Fruit fly (Drosophila melanogaster) whole organism, pupa: Measurements from ENCODE around the gene Pyroxd1.

Source experiments
- CG12605 ChIP-seq: fragments of 200-800 bp; sonication (Bioruptor generic); IDR thresholded peaks from 2 replicates; pipeline ENCODE4 v1.3.6; 2022; ENCODE audit warnings: missing biosample characterization, missing genetic modification characterization
- CG13204 ChIP-seq: fragments of 200-800 bp; sonication (Bioruptor generic); optimal IDR thresholded peaks from 2 replicates; lab custom pipeline; 2018; ENCODE audit warnings: missing biosample characterization, mild to moderate bottlenecking, missing genetic modification characterization, moderate library complexity
- CG15710 ChIP-seq: fragments of 200-800 bp; sonication (Bioruptor generic); optimal IDR thresholded peaks from 2 replicates; lab custom pipeline; 2018; ENCODE audit warnings: missing biosample characterization, mild to moderate bottlenecking, missing genetic modification characterization, moderate library complexity
- D1 ChIP-seq: fragments of 200-800 bp; sonication (Bioruptor generic); optimal IDR thresholded peaks from 2 replicates; lab custom pipeline; 2018; ENCODE audit warnings: missing biosample characterization, mild to moderate bottlenecking, missing genetic modification characterization, moderate library complexity
- EcR ChIP-seq: fragments of 200-800 bp; sonication (Bioruptor generic); optimal IDR thresholded peaks from 3 replicates; lab custom pipeline; 2019; ENCODE audit warnings: missing biosample characterization, missing genetic modification characterization, mild to moderate bottlenecking, moderate library complexity, missing genetic modification reagents
- Ets98B ChIP-seq: fragments of 200-800 bp; sonication (Bioruptor generic); IDR thresholded peaks from 2 replicates; pipeline ENCODE4 v1.3.6; 2022; ENCODE audit warnings: missing biosample characterization, missing genetic modification characterization
- Snoo ChIP-seq: fragments of 200-800 bp; sonication (Bioruptor generic); optimal IDR thresholded peaks from 3 replicates; lab custom pipeline; 2017; ENCODE audit warnings: missing biosample characterization, mild to moderate bottlenecking, missing genetic modification characterization, inconsistent platforms

- TF ChIP-seq Snoo (tag; lab: Kevin White, UChicago) (no peak), CG12605 (GFP tag; lab: Robert Waterston, UW) (no peak), EcR (GFP tag; lab: Kevin White, UChicago) (no peak), CG15710 (no peak), CG13204 (GFP tag; lab: Kevin White, UChicago) (no peak), Ets98B (GFP tag; lab: Robert Waterston, UW) (no peak), D1 (tag; lab: Kevin White, UChicago) (no peak)
Observed at dm6 chr2L:20104050-20104449, 12.8 kb downstream of the Pyroxd1 start, which contains the start of gene CG13970.
